Worm (Caenorhabditis elegans) whole organism, L4 larva: ENCODE data around the gene C42D8.1.

ENCODE experiments used
- F49E8.2 ChIP-seq: sonication (generic microtip); optimal IDR thresholded peaks from 2 replicates; lab custom pipeline; 2016; ENCODE audit warnings: missing compliant biosample characterization, mild to moderate bottlenecking, missing genetic modification characterization, borderline replicate concordance
- aly-2 ChIP-seq: sonication (generic microtip); optimal IDR thresholded peaks from 2 replicates; lab custom pipeline; 2018; ENCODE audit warnings: missing biosample characterization, missing genetic modification characterization
- lsy-2 ChIP-seq, 2 experiments: fragments of 150-350 bp in 1 of 2; sonication (generic microtip) in 1 of 2; optimal IDR thresholded peaks; 2 replicates each; lab custom pipeline; 2014 to 2017; ENCODE audit warnings: missing biosample characterization in 2 of 2, missing genetic modification characterization in 2 of 2
- nhr-76 ChIP-seq: fragments of 150-350 bp; optimal IDR thresholded peaks from 2 replicates; lab custom pipeline; 2014; ENCODE audit warnings: missing biosample characterization, missing genetic modification characterization

ce11 chrX:5116816-5117459 is 7.6 kb downstream of the C42D8.1 start, which contains the start of gene apl-1:
- no peak for TF ChIP-seq nhr-76 (tag; lab: Kevin White, UChicago)
- TF ChIP-seq F49E8.2 (tag; lab: Kevin White, UChicago): no peak
- TF ChIP-seq aly-2 (tag; lab: Kevin White, UChicago): no peak
- TF ChIP-seq lsy-2 (tag; optimal IDR thresholded peaks at IDR 0.05; lab: Kevin White, UChicago): no peak
